Fruit fly (Drosophila melanogaster) whole organism, embryonic: ENCODE results near the gene Gale.

Experiments
- B-H2 ChIP-seq: fragments of 200-800 bp; sonication (Bioruptor generic); optimal IDR thresholded peaks from 2 replicates; lab custom pipeline; 2018; ENCODE audit warnings: missing biosample characterization, mild to moderate bottlenecking, missing genetic modification characterization
- Bgb ChIP-seq: fragments of 200-800 bp; sonication (Bioruptor generic); IDR thresholded peaks from 2 replicates; pipeline ENCODE4 v1.3.6; 2022; ENCODE audit warnings: missing biosample characterization, missing genetic modification characterization; ENCODE audit not compliant: partially characterized antibody
- Bteb2 ChIP-seq: fragments of 200-800 bp; sonication (Bioruptor generic); optimal IDR thresholded peaks from 2 replicates; lab custom pipeline; 2016; ENCODE audit warnings: missing biosample characterization, missing genetic modification characterization
- C15 ChIP-seq: fragments of 200-800 bp; sonication (Bioruptor generic); IDR thresholded peaks from 3 replicates; pipeline ENCODE4 v1.3.6; 2022; ENCODE audit warnings: missing biosample characterization, missing genetic modification characterization
- CG10321 ChIP-seq: fragments of 200-800 bp; sonication (Bioruptor generic); IDR thresholded peaks from 2 replicates; pipeline ENCODE4 v1.3.6; 2022; ENCODE audit warnings: missing biosample characterization, missing genetic modification characterization
- CG10366 ChIP-seq: fragments of 200-800 bp; sonication (Bioruptor generic); IDR thresholded peaks from 2 replicates; pipeline ENCODE4 v1.3.6; 2022; ENCODE audit warnings: missing biosample characterization, missing genetic modification characterization
- CG10979 ChIP-seq: fragments of 200-800 bp; sonication (Bioruptor generic); optimal IDR thresholded peaks from 2 replicates; lab custom pipeline; 2018; ENCODE audit warnings: missing biosample characterization, mild to moderate bottlenecking, missing genetic modification characterization, moderate library complexity
- CG12769 ChIP-seq: fragments of 200-800 bp; sonication (Bioruptor generic); optimal IDR thresholded peaks from 2 replicates; lab custom pipeline; 2019; ENCODE audit warnings: missing biosample characterization, mild to moderate bottlenecking, missing genetic modification characterization, moderate library complexity
- CG13894 ChIP-seq: fragments of 200-800 bp; sonication (Bioruptor generic); optimal IDR thresholded peaks from 3 replicates; lab custom pipeline; 2018; ENCODE audit warnings: missing biosample characterization, mild to moderate bottlenecking, missing genetic modification characterization, moderate library complexity
- CG14050 ChIP-seq: fragments of 200-800 bp; sonication (Bioruptor generic); IDR thresholded peaks from 3 replicates; pipeline ENCODE4 v1.3.6; 2022; ENCODE audit warnings: missing biosample characterization, missing genetic modification characterization
- CG15514 ChIP-seq: fragments of 200-800 bp; sonication (Bioruptor generic); optimal IDR thresholded peaks from 3 replicates; lab custom pipeline; 2017; ENCODE audit warnings: missing biosample characterization, missing genetic modification characterization, mild to moderate bottlenecking, moderate library complexity, missing genetic modification reagents
- CG18619 ChIP-seq: fragments of 200-800 bp; sonication (Bioruptor generic); optimal IDR thresholded peaks from 3 replicates; lab custom pipeline; 2017; ENCODE audit warnings: missing biosample characterization, mild to moderate bottlenecking, missing genetic modification characterization
- CG2199 ChIP-seq: fragments of 200-800 bp; sonication (Bioruptor generic); IDR thresholded peaks from 3 replicates; pipeline ENCODE4 v1.3.6; 2022; ENCODE audit warnings: missing biosample characterization, missing genetic modification characterization
- CG32772 ChIP-seq: fragments of 200-800 bp; sonication (Bioruptor generic); IDR thresholded peaks from 2 replicates; pipeline ENCODE4 v1.3.6; 2022; ENCODE audit warnings: missing biosample characterization, missing genetic modification characterization
- CG3995 ChIP-seq: fragments of 200-800 bp; sonication (Bioruptor generic); optimal IDR thresholded peaks from 3 replicates; lab custom pipeline; 2016; ENCODE audit warnings: missing biosample characterization, missing genetic modification characterization
- CG6175 ChIP-seq: fragments of 200-800 bp; sonication (Bioruptor generic); IDR thresholded peaks from 3 replicates; pipeline ENCODE4 v1.3.6; 2022; ENCODE audit warnings: missing biosample characterization, missing genetic modification characterization
- CG9727 ChIP-seq: fragments of 200-800 bp; sonication (Bioruptor generic); optimal IDR thresholded peaks from 3 replicates; lab custom pipeline; 2017; ENCODE audit warnings: missing biosample characterization, mild to moderate bottlenecking, missing genetic modification characterization
- Deaf1 ChIP-seq: fragments of 200-800 bp; optimal IDR thresholded peaks from 3 replicates; lab custom pipeline; 2019; ENCODE audit warnings: missing biosample characterization, mild to moderate bottlenecking, missing genetic modification characterization, moderate library complexity
- Dip3 ChIP-seq: fragments of 200-800 bp; sonication (Bioruptor generic); optimal IDR thresholded peaks from 3 replicates; lab custom pipeline; 2016; ENCODE audit warnings: missing biosample characterization, missing genetic modification characterization
- Dll ChIP-seq: fragments of 200-800 bp; sonication (Bioruptor generic); IDR thresholded peaks from 4 replicates; pipeline ENCODE4 v1.3.6; 2022; ENCODE audit warnings: missing biosample characterization, missing genetic modification characterization; ENCODE audit not compliant: partially characterized antibody
- Fer1 ChIP-seq: fragments of 200-800 bp; sonication (Bioruptor generic); optimal IDR thresholded peaks from 2 replicates; lab custom pipeline; 2017; ENCODE audit warnings: missing biosample characterization, mild to moderate bottlenecking, missing genetic modification characterization
- Jarid2 ChIP-seq: fragments of 200-800 bp; sonication (Bioruptor generic); optimal IDR thresholded peaks from 3 replicates; lab custom pipeline; 2017; ENCODE audit warnings: mild to moderate bottlenecking, missing biosample characterization, missing genetic modification reagents, missing genetic modification characterization
- MTF-1 ChIP-seq: fragments of 200-800 bp; sonication (Bioruptor generic); optimal IDR thresholded peaks from 2 replicates; lab custom pipeline; 2018; ENCODE audit warnings: missing biosample characterization, mild to moderate bottlenecking, missing genetic modification characterization, borderline replicate concordance
- Med ChIP-seq: fragments of 200-800 bp; sonication (Bioruptor generic); peaks from one replicate; lab custom pipeline; 2016; ENCODE audit warnings: missing biosample characterization, missing genetic modification characterization, mild to moderate bottlenecking, inconsistent platforms, moderate library complexity
- NfI ChIP-seq: fragments of 200-800 bp; sonication (Bioruptor generic); optimal IDR thresholded peaks from 3 replicates; lab custom pipeline; 2018; ENCODE audit warnings: missing biosample characterization, mild to moderate bottlenecking, missing genetic modification characterization, moderate library complexity
- Oaz ChIP-seq: fragments of 200-800 bp; sonication (Bioruptor generic); IDR thresholded peaks from 2 replicates; pipeline ENCODE4 v1.3.6; 2022; ENCODE audit warnings: missing biosample characterization, missing genetic modification characterization
- PHDP ChIP-seq: fragments of 200-800 bp; sonication (Bioruptor generic); optimal IDR thresholded peaks from 3 replicates; lab custom pipeline; 2018; ENCODE audit warnings: missing biosample characterization, mild to moderate bottlenecking, missing genetic modification characterization, moderate library complexity
- Rx ChIP-seq: fragments of 200-800 bp; sonication (Bioruptor generic); IDR thresholded peaks from 2 replicates; pipeline ENCODE4 v1.3.6; 2022; ENCODE audit warnings: missing biosample characterization, missing genetic modification characterization
- Vsx1 ChIP-seq: fragments of 200-800 bp; sonication (Bioruptor generic); optimal IDR thresholded peaks from 2 replicates; lab custom pipeline; 2017; ENCODE audit warnings: missing biosample characterization, mild to moderate bottlenecking, missing genetic modification characterization, missing genetic modification reagents
- amos ChIP-seq: fragments of 200-800 bp; sonication (Bioruptor generic); IDR thresholded peaks from 2 replicates; pipeline ENCODE4 v1.3.6; 2022; ENCODE audit warnings: missing biosample characterization, missing genetic modification characterization; ENCODE audit not compliant: partially characterized antibody
- bowl ChIP-seq: fragments of 200-800 bp; sonication (Bioruptor generic); IDR thresholded peaks from 2 replicates; pipeline ENCODE4 v1.3.6; 2022; ENCODE audit warnings: missing biosample characterization, missing genetic modification characterization
- cg ChIP-seq: fragments of 200-800 bp; sonication (Bioruptor generic); optimal IDR thresholded peaks from 3 replicates; lab custom pipeline; 2019; ENCODE audit warnings: missing biosample characterization, mild to moderate bottlenecking, missing genetic modification characterization, moderate library complexity
- chinmo ChIP-seq: fragments of 200-800 bp; sonication (Bioruptor generic); IDR thresholded peaks from 4 replicates; pipeline ENCODE4 v1.3.6; 2022; ENCODE audit warnings: missing biosample characterization, missing genetic modification characterization; ENCODE audit not compliant: partially characterized antibody
- chm ChIP-seq: fragments of 200-800 bp; sonication (Bioruptor generic); IDR thresholded peaks from 2 replicates; pipeline ENCODE4 v1.3.6; 2022; ENCODE audit warnings: missing biosample characterization, missing genetic modification characterization
- ci ChIP-seq: fragments of 200-800 bp; sonication (Bioruptor generic); IDR thresholded peaks from 3 replicates; pipeline ENCODE4 v1.3.6; 2022; ENCODE audit warnings: missing biosample characterization, missing genetic modification characterization
- ftz-f1 ChIP-seq: fragments of 200-800 bp; sonication (Bioruptor generic); optimal IDR thresholded peaks from 2 replicates; lab custom pipeline; 2016; ENCODE audit warnings: missing biosample characterization, missing genetic modification characterization
- insv ChIP-seq, 2 experiments: fragments of 200-800 bp; sonication (Bioruptor generic); optimal IDR thresholded peaks; 3 replicates each; lab custom pipeline; 2016 to 2018; ENCODE audit warnings: missing biosample characterization in 2 of 2, missing genetic modification characterization in 2 of 2
- ken ChIP-seq: fragments of 200-800 bp; sonication (Bioruptor generic); IDR thresholded peaks from 3 replicates; pipeline ENCODE4 v1.3.6; 2022; ENCODE audit warnings: missing biosample characterization, missing genetic modification characterization
- knrl ChIP-seq: fragments of 200-800 bp; sonication (Bioruptor generic); IDR thresholded peaks from 3 replicates; pipeline ENCODE4 v1.3.6; 2022; ENCODE audit warnings: missing biosample characterization, missing genetic modification characterization; ENCODE audit not compliant: partially characterized antibody
- nerfin-1 ChIP-seq: fragments of 200-800 bp; sonication (Bioruptor generic); optimal IDR thresholded peaks from 3 replicates; lab custom pipeline; 2019; ENCODE audit warnings: missing biosample characterization, mild to moderate bottlenecking, missing genetic modification characterization, moderate library complexity
- prd ChIP-seq, 3 experiments: fragments of >200 bp in 2 of 3; fragments of 200-800 bp in 1 of 3; sonication (Bioruptor generic) in 1 of 3; optimal IDR thresholded peaks in 2 of 3; IDR thresholded peaks in 1 of 3; 2 replicates in 2 of 3; 3 replicates in 1 of 3; pipeline versions ENCODE4 v1.3.6 to Lab custom; 2017 to 2022; ENCODE audit warnings: missing biosample characterization in 1 of 3, missing genetic modification characterization in 1 of 3
- pros ChIP-seq: fragments of 200-800 bp; sonication (Bioruptor generic); optimal IDR thresholded peaks from 3 replicates; lab custom pipeline; 2019; ENCODE audit warnings: missing biosample characterization, mild to moderate bottlenecking, missing genetic modification characterization, moderate library complexity
- ranshi ChIP-seq: fragments of 200-800 bp; sonication (Bioruptor generic); IDR thresholded peaks from 2 replicates; pipeline ENCODE4 v1.3.6; 2022; ENCODE audit warnings: missing biosample characterization, missing genetic modification characterization
- rib ChIP-seq: fragments of 200-800 bp; sonication (Bioruptor generic); IDR thresholded peaks from 2 replicates; pipeline ENCODE4 v1.3.6; 2022; ENCODE audit warnings: missing biosample characterization, missing genetic modification characterization
- sd ChIP-seq: fragments of 200-800 bp; sonication (Bioruptor generic); optimal IDR thresholded peaks from 3 replicates; lab custom pipeline; 2018; ENCODE audit warnings: missing biosample characterization, mild to moderate bottlenecking, missing genetic modification characterization, moderate library complexity
- sna ChIP-seq: fragments of 200-800 bp; sonication (Bioruptor generic); IDR thresholded peaks from 2 replicates; pipeline ENCODE4 v1.3.6; 2022; ENCODE audit warnings: missing biosample characterization, missing genetic modification characterization; ENCODE audit not compliant: partially characterized antibody
- ttk ChIP-seq: fragments of 200-800 bp; sonication (Bioruptor generic); IDR thresholded peaks from 2 replicates; pipeline ENCODE4 v2.1.2; 2022; ENCODE audit warnings: missing biosample characterization, missing genetic modification characterization
- z ChIP-seq: fragments of 200-800 bp; sonication (Bioruptor generic); IDR thresholded peaks from 3 replicates; pipeline ENCODE4 v1.3.6; 2022; ENCODE audit warnings: missing biosample characterization, missing genetic modification characterization

The Gale gene

dm6 chr3L:697724-698123, 49.4 kb downstream of the Gale start (continued):
- TF ChIP-seq ranshi (GFP tag; lab: Robert Waterston, UW) (no peak), CG2199 (GFP tag; lab: Robert Waterston, UW) (0 out of 3 replicates have a peak, but pooled peaks have one; percentile 23), CG10321 (GFP tag; lab: Robert Waterston, UW) (no peak), Dip3 (GFP tag; lab: Kevin White, UChicago) (no peak), Vsx1 (GFP tag; lab: Kevin White, UChicago) (no peak), CG18619 (GFP tag; lab: Kevin White, UChicago) (no peak), prd (optimal IDR thresholded peaks at IDR 0.05; lab: Kevin White, UChicago) (no peak), prd (GFP tag; IDR thresholded peaks at IDR 0.05; lab: Robert Waterston, UW) (no peak), sd (tag; lab: Kevin White, UChicago) (peak; percentile 84), pros (peak; percentile 18), CG12769 (tag; lab: Kevin White, UChicago) (peak; percentile 86), CG32772 (GFP tag; lab: Robert Waterston, UW) (no peak), ken (no peak), chm (GFP tag; lab: Robert Waterston, UW) (peak; percentile 31; the same call in 1 of the 2 replicates), cg (GFP tag; lab: Kevin White, UChicago) (peak; percentile 31), CG14050 (GFP tag; lab: Robert Waterston, UW) (no peak), NfI (GFP tag; lab: Kevin White, UChicago) (no peak), B-H2 (GFP tag; lab: Kevin White, UChicago) (no peak), ftz-f1 (GFP tag; lab: Kevin White, UChicago) (no peak), ttk (GFP tag; lab: Robert Waterston, UW) (no peak), Rx (GFP tag; lab: Robert Waterston, UW) (no peak), Oaz (GFP tag; lab: Robert Waterston, UW) (no peak), nerfin-1 (tag; lab: Kevin White, UChicago) (peak; percentile 33), CG13894 (tag; lab: Kevin White, UChicago) (peak; percentile 100), rib (GFP tag; lab: Robert Waterston, UW) (no peak), C15 (GFP tag; lab: Robert Waterston, UW) (no peak)

dm6 chr3L:698748-699367, 50.5 kb downstream of the Gale start, which contains the start of gene CG13894:
CG13894 (minus strand) TSS chr3L:699144.
- no peak; the same call in 1 of the 2 replicates for TF ChIP-seq sna (GFP tag; lab: Robert Waterston, UW)
- peak; percentile 46; the same call in 1 of the 2 replicates for TF ChIP-seq Bgb (GFP tag; lab: Robert Waterston, UW)
- no peak for TF ChIP-seq CG3995 (GFP tag; lab: Kevin White, UChicago)
- TF ChIP-seq CG6175, result peak; percentile 54; the same call in 2 of the 3 replicates
- 0 out of 4 replicates have a peak, but pooled peaks have one; percentile 38 for TF ChIP-seq Dll (GFP tag; lab: Robert Waterston, UW)
- TF ChIP-seq Deaf1 (tag; lab: Kevin White, UChicago), result peak; percentile 95
- peak; percentile 37 for TF ChIP-seq Bteb2
- peak; percentile 20; the same call in 1 of the 3 replicates for TF ChIP-seq knrl
- peak; percentile 81 for TF ChIP-seq Med (GFP tag; lab: Kevin White, UChicago)
- peak; percentile 71; the same call in 2 of the 3 replicates for TF ChIP-seq ci (GFP tag; lab: Robert Waterston, UW)
- no peak for TF ChIP-seq CG10366 (GFP tag; lab: Robert Waterston, UW)
- TF ChIP-seq Jarid2, result peak; percentile 63
- TF ChIP-seq CG15514 (GFP tag; lab: Kevin White, UChicago), result peak; percentile 56
- TF ChIP-seq insv (GFP tag; optimal IDR thresholded peaks at IDR 0.05; lab: Kevin White, UChicago), result peak in 1 of 2 experiments; percentile 2
- TF ChIP-seq bowl (GFP tag; lab: Robert Waterston, UW), result no peak
- TF ChIP-seq MTF-1 (GFP tag; lab: Kevin White, UChicago), result no peak
- peak; percentile 19 for TF ChIP-seq PHDP (tag; lab: Kevin White, UChicago)
- TF ChIP-seq amos (GFP tag; lab: Robert Waterston, UW), result peak; percentile 31; the same call in 1 of the 2 replicates
- TF ChIP-seq z, result peak; percentile 68; the same call in 1 of the 3 replicates
- TF ChIP-seq CG10979 (tag; lab: Kevin White, UChicago), result peak; percentile 53
- peak; percentile 82; the same call in 2 of the 4 replicates for TF ChIP-seq chinmo
- peak; percentile 29 for TF ChIP-seq Fer1
- TF ChIP-seq CG9727 (GFP tag; lab: Kevin White, UChicago), result no peak
